ENCODE assay signal across 1 fruit fly cellular context in the genomic region with DNA sequence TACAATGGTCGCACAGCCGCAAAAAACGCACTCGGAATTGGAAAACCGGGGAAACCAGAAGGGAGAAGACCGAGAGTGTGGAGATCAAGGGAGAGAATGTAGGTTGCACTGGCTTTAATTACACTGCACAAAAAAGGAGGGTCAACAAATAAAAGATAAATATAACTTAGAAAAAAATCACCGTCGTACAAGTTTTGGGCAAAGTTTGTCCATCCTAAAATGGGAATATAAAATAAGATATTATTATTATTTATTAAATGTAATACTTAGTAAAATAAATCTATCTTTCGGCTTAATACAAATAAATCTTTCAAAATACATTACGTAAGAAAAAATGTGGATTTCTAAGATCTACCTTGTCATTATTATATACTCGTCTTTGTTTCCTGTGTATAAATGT.
TF ChIP-seq lines count a peak whose summit lies in the region.

No protein-coding gene starts in this region.

TF ChIP-seq in whole organism, prepupa, 60 proteins besides CTCF, POLR2A, EP300 and RAD21 (continued from another document):
- no peak for TF ChIP-seq CG9139 (GFP tag; optimal IDR thresholded peaks at IDR 0.05; lab: Kevin White, UChicago)
- TF ChIP-seq Ets96B (tag; optimal IDR thresholded peaks at IDR 0.05; lab: Kevin White, UChicago): no peak
- TF ChIP-seq fd85E (GFP tag; optimal IDR thresholded peaks at IDR 0.05; lab: Kevin White, UChicago): no peak
- TF ChIP-seq fd59A (GFP tag; optimal IDR thresholded peaks at IDR 0.05; lab: Kevin White, UChicago): no peak
- no peak for TF ChIP-seq esn (GFP tag; optimal IDR thresholded peaks at IDR 0.05; lab: Kevin White, UChicago)
- no peak for TF ChIP-seq Hr39 (GFP tag; optimal IDR thresholded peaks at IDR 0.05; lab: Kevin White, UChicago)
- TF ChIP-seq Eip93F (GFP tag; optimal IDR thresholded peaks at IDR 0.05; lab: Kevin White, UChicago): no peak
- no peak for TF ChIP-seq CG11294 (GFP tag; IDR thresholded peaks at IDR 0.05; lab: Robert Waterston, UW)
- TF ChIP-seq eg (GFP tag; IDR thresholded peaks at IDR 0.05; lab: Robert Waterston, UW): 0 out of 3 replicates have a peak, but pooled peaks have one; percentile 13
- peak; percentile 2 for TF ChIP-seq Eip78C (GFP tag; lab: Kevin White, UChicago)
- no peak for TF ChIP-seq dsx (GFP tag; optimal IDR thresholded peaks at IDR 0.05; lab: Kevin White, UChicago; ENCODE audit: poor library complexity, severe bottlenecking)
- TF ChIP-seq Hr4 (GFP tag; optimal IDR thresholded peaks at IDR 0.05; lab: Kevin White, UChicago): no peak
- TF ChIP-seq salr (GFP tag; optimal IDR thresholded peaks at IDR 0.05; lab: Kevin White, UChicago): no peak
- no peak for TF ChIP-seq CG11762 (GFP tag; optimal IDR thresholded peaks at IDR 0.05; lab: Kevin White, UChicago; ENCODE audit: insufficient read depth)
- no peak for TF ChIP-seq ss (GFP tag; optimal IDR thresholded peaks at IDR 0.05; lab: Kevin White, UChicago)
- TF ChIP-seq CG6276 (GFP tag; optimal IDR thresholded peaks at IDR 0.05; lab: Kevin White, UChicago): no peak
- TF ChIP-seq Ets21C (GFP tag; optimal IDR thresholded peaks at IDR 0.05; lab: Kevin White, UChicago): no peak
- no peak for TF ChIP-seq CG3032 (tag; optimal IDR thresholded peaks at IDR 0.05; lab: Kevin White, UChicago)
- TF ChIP-seq lz (GFP tag; optimal IDR thresholded peaks at IDR 0.05; lab: Kevin White, UChicago): no peak
- no peak for TF ChIP-seq Sox15 (GFP tag; optimal IDR thresholded peaks at IDR 0.05; lab: Kevin White, UChicago)
- TF ChIP-seq Sox14 (GFP tag; optimal IDR thresholded peaks at IDR 0.05; lab: Kevin White, UChicago): no peak
